Worm (Caenorhabditis elegans) whole organism, L4 larva: ENCODE measurements around the gene tmed-10.

Source experiments
- D1046.2 ChIP-seq: fragments of 200-800 bp; sonication (Bioruptor generic); IDR thresholded peaks from 2 replicates; pipeline ENCODE4 v1.3.6; 2022; ENCODE audit warnings: missing genetic modification characterization, missing compliant biosample characterization
- F44E2.7 ChIP-seq: fragments of 200-800 bp; sonication (Bioruptor generic); IDR thresholded peaks from 2 replicates; pipeline ENCODE4 v2.1.2; 2022; ENCODE audit warnings: missing genetic modification characterization, missing compliant biosample characterization
- T20F7.1 ChIP-seq: fragments of 200-800 bp; sonication (Bioruptor generic); optimal IDR thresholded peaks from 2 replicates; lab custom pipeline; 2018; ENCODE audit warnings: mild to moderate bottlenecking, missing genetic modification characterization, missing compliant biosample characterization
- Y105C5A.15 ChIP-seq: fragments of 200-800 bp; sonication (Bioruptor generic); IDR thresholded peaks from 2 replicates; pipeline ENCODE4 v1.3.6; 2022; ENCODE audit warnings: missing genetic modification characterization, missing compliant biosample characterization
- Y5F2A.4 ChIP-seq: fragments of 200-800 bp; sonication (Bioruptor generic); optimal IDR thresholded peaks from 2 replicates; lab custom pipeline; 2018; ENCODE audit warnings: mild to moderate bottlenecking, missing genetic modification characterization, missing compliant biosample characterization
- ZK337.2 ChIP-seq: fragments of 200-800 bp; sonication (Bioruptor generic); IDR thresholded peaks from 2 replicates; pipeline ENCODE4 v1.3.6; 2022; ENCODE audit warnings: missing genetic modification reagents, missing genetic modification characterization, missing compliant biosample characterization
- aha-1 ChIP-seq: fragments of 150-350 bp; peaks from one replicate; lab custom pipeline; 2014; ENCODE audit warnings: missing biosample characterization, missing genetic modification characterization
- ceh-20 ChIP-seq: fragments of 200-800 bp; sonication (Bioruptor generic); IDR thresholded peaks from 2 replicates; pipeline ENCODE4 v1.3.6; 2022; ENCODE audit warnings: missing genetic modification reagents, missing genetic modification characterization, missing compliant biosample characterization
- ceh-32 ChIP-seq: sonication (generic microtip); optimal IDR thresholded peaks from 2 replicates; lab custom pipeline; 2016; ENCODE audit warnings: mild to moderate bottlenecking, missing genetic modification characterization, missing compliant biosample characterization; ENCODE audit not compliant: poor library complexity
- ces-1 ChIP-seq: fragments of 150-350 bp; sonication (generic microtip); optimal IDR thresholded peaks from 4 replicates; lab custom pipeline; 2014; ENCODE audit warnings: missing biosample characterization, missing genetic modification reagents, missing genetic modification characterization
- cey-2 ChIP-seq: sonication (generic microtip); optimal IDR thresholded peaks from 3 replicates; lab custom pipeline; 2017; ENCODE audit warnings: missing genetic modification characterization, mild to moderate bottlenecking, missing compliant biosample characterization, antibody characterized with exemption, borderline replicate concordance; ENCODE audit not compliant: insufficient read depth
- daf-16 ChIP-seq, 3 experiments: sonication (generic microtip); optimal IDR thresholded peaks; 2 replicates each; lab custom pipeline; 2016 to 2017; ENCODE audit warnings: missing genetic modification characterization in 3 of 3, missing genetic modification reagents in 3 of 3, mild to moderate bottlenecking in 2 of 3, missing compliant biosample characterization in 2 of 3, missing biosample characterization in 1 of 3, moderate library complexity in 1 of 3
- daf-8 ChIP-seq: fragments of 200-800 bp; sonication (Bioruptor generic); IDR thresholded peaks from 2 replicates; pipeline ENCODE4 v1.3.6; 2022; ENCODE audit warnings: missing genetic modification characterization, missing compliant biosample characterization
- dmd-6 ChIP-seq: fragments of 200-800 bp; sonication (Bioruptor generic); IDR thresholded peaks from 2 replicates; pipeline ENCODE4 v1.3.6; 2022; ENCODE audit warnings: missing genetic modification reagents, missing genetic modification characterization, missing compliant biosample characterization
- egl-43 ChIP-seq: fragments of 200-800 bp; sonication (Bioruptor generic); IDR thresholded peaks from 2 replicates; pipeline ENCODE4 v1.3.6; 2022; ENCODE audit warnings: missing genetic modification reagents, missing genetic modification characterization, missing compliant biosample characterization
- hif-1 ChIP-seq, 2 experiments: sonication (generic microtip); optimal IDR thresholded peaks; 2 replicates each; lab custom pipeline; 2016 to 2017; ENCODE audit warnings: missing compliant biosample characterization in 2 of 2, missing genetic modification characterization in 2 of 2, missing genetic modification reagents in 2 of 2, missing genotype in 2 of 2, mild to moderate bottlenecking in 1 of 2
- hlh-11 ChIP-seq: fragments of 200-800 bp; sonication (Bioruptor generic); optimal IDR thresholded peaks from 2 replicates; lab custom pipeline; 2018; ENCODE audit warnings: mild to moderate bottlenecking, missing genetic modification characterization, missing compliant biosample characterization
- jun-1 ChIP-seq: fragments of 150-350 bp; optimal IDR thresholded peaks from 2 replicates; lab custom pipeline; 2014; ENCODE audit warnings: missing biosample characterization, missing genetic modification reagents, missing genetic modification characterization
- lin-13 ChIP-seq: fragments of 150-350 bp; optimal IDR thresholded peaks from 2 replicates; lab custom pipeline; 2014; ENCODE audit warnings: missing biosample characterization, missing genetic modification reagents, missing genetic modification characterization
- lin-39 ChIP-seq: fragments of 150-350 bp; optimal IDR thresholded peaks from 2 replicates; lab custom pipeline; 2014; ENCODE audit warnings: missing biosample characterization, missing genetic modification reagents, missing genetic modification characterization
- madf-5 ChIP-seq, 2 experiments: fragments of 200-800 bp; sonication (Bioruptor generic); IDR thresholded peaks; 2 replicates each; pipeline ENCODE4 v1.3.6; 2022; ENCODE audit warnings: missing compliant biosample characterization in 2 of 2, missing genetic modification characterization in 2 of 2
- madf-9 ChIP-seq: fragments of 200-800 bp; sonication (Bioruptor generic); conservative IDR thresholded peaks from 2 replicates; pipeline ENCODE4 v1.3.6; 2022; ENCODE audit warnings: missing genetic modification reagents, missing genetic modification characterization, missing compliant biosample characterization
- mxl-2 ChIP-seq: fragments of 200-800 bp; sonication (Bioruptor generic); conservative IDR thresholded peaks from 2 replicates; pipeline ENCODE4 v1.3.6; 2022; ENCODE audit warnings: missing genetic modification reagents, missing genetic modification characterization, missing compliant biosample characterization
- nhr-10 ChIP-seq: fragments of 150-350 bp; optimal IDR thresholded peaks from 2 replicates; lab custom pipeline; 2014; ENCODE audit warnings: missing biosample characterization, missing genetic modification characterization
- nhr-102 ChIP-seq: sonication (generic microtip); optimal IDR thresholded peaks from 2 replicates; lab custom pipeline; 2016; ENCODE audit warnings: mild to moderate bottlenecking, missing genetic modification characterization, moderate library complexity, missing compliant biosample characterization
- nhr-11 ChIP-seq: fragments of 150-350 bp; optimal IDR thresholded peaks from 2 replicates; lab custom pipeline; 2014; ENCODE audit warnings: missing biosample characterization, missing genetic modification characterization
- nhr-25 ChIP-seq: sonication (generic microtip); optimal IDR thresholded peaks from 2 replicates; lab custom pipeline; 2017; ENCODE audit warnings: missing genetic modification characterization, mild to moderate bottlenecking, missing compliant biosample characterization, antibody characterized with exemption, moderate library complexity, borderline replicate concordance; ENCODE audit not compliant: insufficient read depth
- nhr-28 ChIP-seq: fragments of 150-350 bp; optimal IDR thresholded peaks from 2 replicates; lab custom pipeline; 2014; ENCODE audit warnings: missing biosample characterization, missing genetic modification characterization
- nhr-42 ChIP-seq: fragments of 200-800 bp; sonication (Bioruptor generic); IDR thresholded peaks from 2 replicates; pipeline ENCODE4 v1.3.6; 2022; ENCODE audit warnings: missing genetic modification characterization, missing compliant biosample characterization
- nhr-76 ChIP-seq: fragments of 150-350 bp; optimal IDR thresholded peaks from 2 replicates; lab custom pipeline; 2014; ENCODE audit warnings: missing biosample characterization, missing genetic modification characterization
- nhr-77 ChIP-seq: fragments of 150-350 bp; optimal IDR thresholded peaks from 2 replicates; lab custom pipeline; 2014; ENCODE audit warnings: missing biosample characterization, missing genetic modification characterization
- pqm-1 ChIP-seq: sonication (generic microtip); optimal IDR thresholded peaks from 2 replicates; lab custom pipeline; 2017; ENCODE audit warnings: missing biosample characterization, missing genetic modification characterization
- rbr-2 ChIP-seq: sonication (generic microtip); optimal IDR thresholded peaks from 2 replicates; lab custom pipeline; 2016; ENCODE audit warnings: missing genotype, missing genetic modification characterization, missing compliant biosample characterization
- sdz-12 ChIP-seq: fragments of 200-800 bp; sonication (Bioruptor generic); optimal IDR thresholded peaks from 2 replicates; lab custom pipeline; 2018; ENCODE audit warnings: mild to moderate bottlenecking, missing genetic modification characterization, missing compliant biosample characterization
- set-16 ChIP-seq: fragments of 200-800 bp; sonication (Bioruptor generic); IDR thresholded peaks from 2 replicates; pipeline ENCODE4 v1.3.6; 2022; ENCODE audit warnings: missing genetic modification reagents, missing genetic modification characterization, missing compliant biosample characterization
- skn-1 ChIP-seq: fragments of 150-350 bp; optimal IDR thresholded peaks from 2 replicates; lab custom pipeline; 2014; ENCODE audit warnings: missing biosample characterization, missing genetic modification characterization
- tra-1 ChIP-seq: fragments of 200-800 bp; sonication (Bioruptor generic); IDR thresholded peaks from 2 replicates; pipeline ENCODE4 v1.3.6; 2022; ENCODE audit warnings: missing genetic modification reagents, missing genetic modification characterization, missing compliant biosample characterization
- unc-62 ChIP-seq, 3 experiments: fragments of 150-350 bp in 1 of 3; sonication (generic microtip); optimal IDR thresholded peaks in 2 of 3; peaks in 1 of 3; 1 replicate in 1 of 3; 2 replicates in 2 of 3; lab custom pipeline; 2014 to 2017; ENCODE audit warnings: missing biosample characterization in 3 of 3, missing genetic modification characterization in 3 of 3, missing genetic modification reagents in 3 of 3, missing genotype in 1 of 3
- zag-1 ChIP-seq: fragments of 150-350 bp; optimal IDR thresholded peaks from 2 replicates; lab custom pipeline; 2014; ENCODE audit warnings: missing biosample characterization, missing genetic modification characterization
- ztf-11 ChIP-seq: fragments of 150-350 bp; optimal IDR thresholded peaks from 2 replicates; lab custom pipeline; 2014; ENCODE audit warnings: missing biosample characterization, missing genetic modification characterization

Gene tmed-10

ce11 chrV:11308915-11309314 lies 17.8 kb downstream of the tmed-10 start (continued):
- TF ChIP-seq unc-62 (GFP tag; optimal IDR thresholded peaks at IDR 0.05 in 1 of 2; lab: Kevin White, UChicago) = no peak
- no peak for TF ChIP-seq unc-62 (tag; optimal IDR thresholded peaks at IDR 0.05; lab: Kevin White, UChicago)
- TF ChIP-seq daf-8 (GFP tag; lab: Robert Waterston, UW) = no peak
- no peak for TF ChIP-seq T20F7.1
- 0 out of 2 replicates have a peak, but pooled peaks have one; percentile 25 for TF ChIP-seq ceh-20 (GFP tag; lab: Robert Waterston, UW)
- TF ChIP-seq nhr-42 (GFP tag; lab: Robert Waterston, UW) = no peak
- TF ChIP-seq set-16 (GFP tag; lab: Robert Waterston, UW) = no peak
- TF ChIP-seq ztf-11 (tag; lab: Kevin White, UChicago) = no peak
- peak; percentile 45; the same call in 1 of the 2 replicates for TF ChIP-seq ZK337.2
- no peak for TF ChIP-seq Y105C5A.15
- no peak for TF ChIP-seq nhr-76 (tag; lab: Kevin White, UChicago)
- TF ChIP-seq rbr-2 = no peak
- no peak for TF ChIP-seq D1046.2 (GFP tag; lab: Robert Waterston, UW)
- TF ChIP-seq skn-1 = no peak
- no peak for TF ChIP-seq egl-43 (GFP tag; lab: Robert Waterston, UW)
- TF ChIP-seq jun-1 (tag; lab: Kevin White, UChicago) = no peak
- TF ChIP-seq nhr-102 (tag; lab: Kevin White, UChicago) = no peak
- 0 out of 2 replicates have a peak, but pooled peaks have one; percentile 20 for TF ChIP-seq tra-1 (GFP tag; lab: Robert Waterston, UW)
- no peak for TF ChIP-seq dmd-6 (GFP tag; lab: Robert Waterston, UW)
- no peak for TF ChIP-seq ceh-32 (tag; lab: Kevin White, UChicago)
- TF ChIP-seq mxl-2 (GFP tag; lab: Robert Waterston, UW) = no peak
- TF ChIP-seq, all 104 proteins: peak for 9

ce11 chrV:11308346-11308745 lies 18.4 kb downstream of the tmed-10 start, which contains the start of gene snf-11:
Gene snf-11 (minus strand): TSS chrV:11308446.
- TF ChIP-seq nhr-25 (tag; lab: Kevin White, UChicago) = no peak
- TF ChIP-seq nhr-28 = no peak
- TF ChIP-seq T20F7.1 = no peak
- no peak for TF ChIP-seq hlh-11 (tag; lab: Kevin White, UChicago)
- no peak for TF ChIP-seq madf-9
- TF ChIP-seq aha-1 (tag; lab: Kevin White, UChicago) = no peak
- TF ChIP-seq nhr-77 (tag; lab: Kevin White, UChicago) = no peak
- no peak for TF ChIP-seq cey-2 (tag; lab: Kevin White, UChicago)
- TF ChIP-seq ces-1 (GFP tag; lab: Kevin White, UChicago) = no peak

- TF ChIP-seq lin-39 (tag; lab: Kevin White, UChicago) = no peak
- no peak for TF ChIP-seq dmd-6 (GFP tag; lab: Robert Waterston, UW)
- TF ChIP-seq F44E2.7 (GFP tag; lab: Robert Waterston, UW) = no peak
- no peak for TF ChIP-seq nhr-42 (GFP tag; lab: Robert Waterston, UW)
- no peak for TF ChIP-seq nhr-10
- TF ChIP-seq nhr-102 (tag; lab: Kevin White, UChicago) = no peak
- TF ChIP-seq zag-1 = no peak
- TF ChIP-seq lin-13 (GFP tag; lab: Kevin White, UChicago) = no peak
- TF ChIP-seq hif-1 (tag; optimal IDR thresholded peaks at IDR 0.05; lab: Kevin White, UChicago) = no peak
- TF ChIP-seq sdz-12 (GFP tag; lab: Kevin White, UChicago) = no peak
- TF ChIP-seq Y105C5A.15 = no peak
- no peak for TF ChIP-seq pqm-1 (tag; lab: Kevin White, UChicago)
- no peak for TF ChIP-seq ztf-11 (tag; lab: Kevin White, UChicago)
- TF ChIP-seq madf-5 (GFP tag; IDR thresholded peaks at IDR 0.05; lab: Robert Waterston, UW) = no peak
- peak; percentile 47; the same call in 1 of the 2 replicates for TF ChIP-seq ceh-20 (GFP tag; lab: Robert Waterston, UW)
- TF ChIP-seq Y5F2A.4 (GFP tag; lab: Kevin White, UChicago) = no peak
- no peak for TF ChIP-seq nhr-76 (tag; lab: Kevin White, UChicago)
- TF ChIP-seq daf-16 (GFP tag; optimal IDR thresholded peaks at IDR 0.05; lab: Kevin White, UChicago) = peak in 1 of 2 experiments; percentile 11
- no peak for TF ChIP-seq daf-16 (tag; optimal IDR thresholded peaks at IDR 0.05; lab: Kevin White, UChicago)
- peak; percentile 35 for TF ChIP-seq hlh-11 (tag; lab: Kevin White, UChicago)
- TF ChIP-seq nhr-11 (tag; lab: Kevin White, UChicago) = peak; percentile 9
Measured at ce11 chrV:11307781-11308180, 19.0 kb downstream of the tmed-10 start.
